Worm (Caenorhabditis elegans) whole organism, young adult: ENCODE results near the gene nasp-2.

ENCODE experiments used
- B0336.3 ChIP-seq: fragments of 200-800 bp; sonication (Bioruptor generic); IDR thresholded peaks from 2 replicates; pipeline ENCODE4 v1.3.6; 2022; ENCODE audit warnings: missing genetic modification characterization, missing compliant biosample characterization
- D2030.7 ChIP-seq: fragments of 200-800 bp; sonication (Bioruptor generic); IDR thresholded peaks from 2 replicates; pipeline ENCODE4 v1.3.6; 2022; ENCODE audit warnings: missing genetic modification reagents, missing genetic modification characterization, missing compliant biosample characterization
- F22D6.2 ChIP-seq: sonication (generic microtip); optimal IDR thresholded peaks from 2 replicates; lab custom pipeline; 2016; ENCODE audit warnings: mild to moderate bottlenecking, missing genetic modification characterization, missing compliant biosample characterization
- F33H1.4 ChIP-seq: fragments of 200-800 bp; sonication (Bioruptor generic); IDR thresholded peaks from 2 replicates; pipeline ENCODE4 v1.3.6; 2022; ENCODE audit warnings: missing genetic modification reagents, missing genetic modification characterization, missing compliant biosample characterization
- F37B4.10 ChIP-seq: fragments of 200-800 bp; sonication (Bioruptor generic); IDR thresholded peaks from 2 replicates; pipeline ENCODE4 v1.3.6; 2022; ENCODE audit warnings: missing genetic modification characterization, missing compliant biosample characterization
- F49E8.2 ChIP-seq: sonication (generic microtip); optimal IDR thresholded peaks from 3 replicates; lab custom pipeline; 2017; ENCODE audit warnings: missing genetic modification characterization, mild to moderate bottlenecking, missing compliant biosample characterization, antibody characterized with exemption, moderate library complexity; ENCODE audit not compliant: insufficient read depth
- ZK185.1 ChIP-seq: sonication (generic microtip); optimal IDR thresholded peaks from 2 replicates; lab custom pipeline; 2016; ENCODE audit warnings: mild to moderate bottlenecking, missing genetic modification characterization, missing compliant biosample characterization; ENCODE audit not compliant: poor library complexity, severe bottlenecking
- akir-1 ChIP-seq: fragments of 200-800 bp; sonication (Bioruptor generic); optimal IDR thresholded peaks from 2 replicates; lab custom pipeline; 2018; ENCODE audit warnings: mild to moderate bottlenecking, missing genetic modification characterization, moderate library complexity, missing compliant biosample characterization
- aptf-2 ChIP-seq: fragments of 200-800 bp; sonication (Bioruptor generic); conservative IDR thresholded peaks from 2 replicates; pipeline ENCODE4 v1.3.6; 2022; ENCODE audit warnings: missing genetic modification reagents, missing genetic modification characterization, missing compliant biosample characterization
- aptf-3 ChIP-seq: fragments of 200-800 bp; sonication (Bioruptor generic); IDR thresholded peaks from 2 replicates; pipeline ENCODE4 v1.3.6; 2022; ENCODE audit warnings: missing genetic modification characterization, missing compliant biosample characterization
- attf-5 ChIP-seq: fragments of 200-800 bp; sonication (Bioruptor generic); optimal IDR thresholded peaks from 2 replicates; lab custom pipeline; 2018; ENCODE audit warnings: mild to moderate bottlenecking, missing genetic modification characterization, missing compliant biosample characterization
- attf-6 ChIP-seq: fragments of 200-800 bp; sonication (Bioruptor generic); IDR thresholded peaks from 2 replicates; pipeline ENCODE4 v1.3.6; 2022; ENCODE audit warnings: missing genetic modification reagents, missing genetic modification characterization, missing compliant biosample characterization
- bed-2 ChIP-seq: fragments of 200-800 bp; sonication (Bioruptor generic); IDR thresholded peaks from 2 replicates; pipeline ENCODE4 v1.3.6; 2022; ENCODE audit warnings: missing genetic modification reagents, missing genetic modification characterization, missing compliant biosample characterization
- ceh-58 ChIP-seq: fragments of 200-800 bp; sonication (Bioruptor generic); IDR thresholded peaks from 2 replicates; pipeline ENCODE4 v1.3.6; 2022; ENCODE audit warnings: missing genetic modification characterization, missing compliant biosample characterization
- ceh-79 ChIP-seq: sonication (generic microtip); optimal IDR thresholded peaks from 2 replicates; lab custom pipeline; 2017; ENCODE audit warnings: mild to moderate bottlenecking, missing genetic modification characterization, missing compliant biosample characterization
- dox-1 ChIP-seq: fragments of 200-800 bp; sonication (Bioruptor generic); IDR thresholded peaks from 2 replicates; pipeline ENCODE4 v1.3.6; 2022; ENCODE audit warnings: missing genetic modification reagents, missing genetic modification characterization, missing compliant biosample characterization
- dpff-1 ChIP-seq: sonication (generic microtip); optimal IDR thresholded peaks from 2 replicates; lab custom pipeline; 2017; ENCODE audit warnings: mild to moderate bottlenecking, missing genetic modification characterization, missing compliant biosample characterization
- dpl-1 ChIP-seq: fragments of 150-350 bp; optimal IDR thresholded peaks from 2 replicates; lab custom pipeline; 2014; ENCODE audit warnings: missing biosample characterization, missing genetic modification reagents, missing genetic modification characterization
- egl-18 ChIP-seq: fragments of 200-800 bp; sonication (Bioruptor generic); IDR thresholded peaks from 2 replicates; pipeline ENCODE4 v1.3.6; 2022; ENCODE audit warnings: missing genetic modification reagents, missing genetic modification characterization, missing compliant biosample characterization
- hlh-12 ChIP-seq: sonication (generic microtip); optimal IDR thresholded peaks from 2 replicates; lab custom pipeline; 2016; ENCODE audit warnings: missing genetic modification characterization, missing compliant biosample characterization
- hrde-1 ChIP-seq: sonication (generic microtip); optimal IDR thresholded peaks from 2 replicates; lab custom pipeline; 2016; ENCODE audit warnings: missing genetic modification characterization, mild to moderate bottlenecking, missing compliant biosample characterization, moderate library complexity, missing genotype, missing genetic modification reagents, borderline replicate concordance
- lin-54 ChIP-seq: fragments of 200-800 bp; sonication (Bioruptor generic); optimal IDR thresholded peaks from 2 replicates; lab custom pipeline; 2018; ENCODE audit warnings: mild to moderate bottlenecking, missing genetic modification characterization, missing compliant biosample characterization
- lir-1 ChIP-seq: fragments of 200-800 bp; sonication (Bioruptor generic); conservative IDR thresholded peaks from 2 replicates; pipeline ENCODE4 v1.3.6; 2022; ENCODE audit warnings: missing genetic modification reagents, missing genetic modification characterization, missing compliant biosample characterization
- madf-10 ChIP-seq: sonication (generic microtip); optimal IDR thresholded peaks from 2 replicates; lab custom pipeline; 2016; ENCODE audit warnings: mild to moderate bottlenecking, missing genetic modification characterization, missing compliant biosample characterization
- madf-3 ChIP-seq: fragments of 200-800 bp; sonication (Bioruptor generic); IDR thresholded peaks from 2 replicates; pipeline ENCODE4 v1.3.6; 2022; ENCODE audit warnings: missing genetic modification reagents, missing genetic modification characterization, missing compliant biosample characterization
- nhr-90 ChIP-seq: sonication (generic microtip); optimal IDR thresholded peaks from 2 replicates; lab custom pipeline; 2016; ENCODE audit warnings: missing genotype, mild to moderate bottlenecking, missing genetic modification characterization, missing compliant biosample characterization
- pbrm-1 ChIP-seq: fragments of 200-800 bp; sonication (Bioruptor generic); IDR thresholded peaks from 2 replicates; pipeline ENCODE4 v1.3.6; 2022; ENCODE audit warnings: missing genetic modification reagents, missing genetic modification characterization, missing compliant biosample characterization
- sea-2 ChIP-seq: fragments of 200-800 bp; sonication (Bioruptor generic); IDR thresholded peaks from 2 replicates; pipeline ENCODE4 v1.3.6; 2022; ENCODE audit warnings: missing genetic modification characterization, missing compliant biosample characterization
- snpc-1.1 ChIP-seq: sonication (generic microtip); optimal IDR thresholded peaks from 2 replicates; lab custom pipeline; 2017; ENCODE audit warnings: missing genetic modification characterization, mild to moderate bottlenecking, missing compliant biosample characterization, antibody characterized with exemption, moderate library complexity, missing genotype, missing genetic modification reagents; ENCODE audit not compliant: insufficient read depth
- snpc-4 ChIP-seq, 5 experiments: fragments of 150-350 bp in 1 of 5; sonication (generic microtip) in 4 of 5; optimal IDR thresholded peaks; 2 replicates each; lab custom pipeline; 2014 to 2018; ENCODE audit warnings: missing genetic modification characterization in 5 of 5, missing biosample characterization in 3 of 5, antibody characterized with exemption in 2 of 5, mild to moderate bottlenecking in 2 of 5, missing compliant biosample characterization in 2 of 5, missing genotype in 2 of 5, moderate library complexity in 2 of 5, missing genetic modification reagents in 1 of 5
- zim-3 ChIP-seq: sonication (generic microtip); optimal IDR thresholded peaks from 2 replicates; lab custom pipeline; 2017; ENCODE audit warnings: mild to moderate bottlenecking, missing genetic modification characterization, moderate library complexity, missing compliant biosample characterization
- ztf-28 ChIP-seq: fragments of 200-800 bp; sonication (Bioruptor generic); IDR thresholded peaks from 2 replicates; pipeline ENCODE4 v1.3.6; 2022; ENCODE audit warnings: missing genetic modification reagents, missing genetic modification characterization, missing compliant biosample characterization

nasp-2 gene

ce11 chrV:13345867-13346328 is 33.8 kb upstream of the nasp-2 start, which contains the start of gene twk-43:
TSS of gene twk-43 (plus strand) at chrV:13346278.
- TF ChIP-seq snpc-4 (GFP tag; optimal IDR thresholded peaks at IDR 0.05; lab: Kevin White, UChicago) = no peak
- TF ChIP-seq snpc-4 (tag; optimal IDR thresholded peaks at IDR 0.05; lab: Kevin White, UChicago) = no peak
- no peak for TF ChIP-seq ztf-28
- no peak for TF ChIP-seq ceh-79 (tag; lab: Kevin White, UChicago)
- TF ChIP-seq B0336.3 (GFP tag; lab: Robert Waterston, UW) = no peak

- TF ChIP-seq D2030.7 (GFP tag; lab: Robert Waterston, UW) (no peak), F49E8.2 (no peak), F37B4.10 (GFP tag; lab: Robert Waterston, UW) (no peak), lin-54 (no peak), B0336.3 (GFP tag; lab: Robert Waterston, UW) (no peak), madf-10 (tag; lab: Kevin White, UChicago) (no peak), bed-2 (GFP tag; lab: Robert Waterston, UW) (no peak), aptf-2 (GFP tag; lab: Robert Waterston, UW) (no peak)
These were observed 30.2 kb upstream of the nasp-2 start for ce11 chrV:13342235-13342634.

DNA sequence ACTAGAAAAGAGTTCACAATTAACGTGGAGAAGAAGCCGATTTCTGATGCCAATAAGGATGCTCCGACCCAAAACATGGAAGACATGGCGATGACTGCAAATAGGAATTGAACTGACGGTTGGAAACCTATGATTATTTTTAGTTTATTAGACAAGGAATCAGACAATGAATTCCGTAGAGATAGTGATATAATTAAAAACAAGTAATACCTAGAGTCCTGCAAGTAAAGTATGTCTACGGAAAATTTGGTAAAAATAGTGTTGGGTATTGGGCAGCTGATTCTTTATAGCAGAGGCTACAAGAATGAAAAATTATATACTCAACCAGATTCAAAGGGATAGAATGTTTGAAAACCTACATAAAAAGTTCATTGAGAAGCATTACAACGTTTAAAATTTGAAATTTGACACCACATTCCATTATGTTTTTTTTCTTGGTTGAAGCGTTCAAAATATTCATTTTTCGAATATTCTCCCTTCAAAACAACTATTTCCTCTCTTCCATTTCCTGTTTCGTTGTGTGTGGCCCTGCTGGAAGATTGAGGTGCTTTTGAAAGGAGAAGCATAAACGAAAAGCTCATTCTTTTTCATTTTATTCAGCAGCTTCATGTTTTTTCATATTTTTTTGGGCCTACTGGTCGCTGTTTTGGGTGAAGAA is 27.7 kb upstream of the nasp-2 start, which contains the start of the genes str-4 and lgc-48:
Gene str-4, minus strand, starts transcription at position 101 of the 658 bp plus-strand sequence.
Gene lgc-48, plus strand, starts transcription at position 608 of the 658 bp plus-strand sequence.
- no peak for TF ChIP-seq hrde-1
- no peak for TF ChIP-seq dpl-1 (GFP tag; lab: Kevin White, UChicago)
- no peak for TF ChIP-seq akir-1 (GFP tag; lab: Kevin White, UChicago)
- no peak for TF ChIP-seq sea-2 (GFP tag; lab: Robert Waterston, UW)
- TF ChIP-seq F22D6.2 (tag; lab: Kevin White, UChicago) = no peak
- no peak for TF ChIP-seq ceh-58 (GFP tag; lab: Robert Waterston, UW)
- TF ChIP-seq lin-54 = no peak
- no peak for TF ChIP-seq nhr-90 (tag; lab: Kevin White, UChicago)
- no peak for TF ChIP-seq madf-3 (GFP tag; lab: Robert Waterston, UW)
- no peak for TF ChIP-seq dox-1 (GFP tag; lab: Robert Waterston, UW)

- no peak for TF ChIP-seq ZK185.1 (tag; lab: Kevin White, UChicago)
- no peak for TF ChIP-seq attf-6 (GFP tag; lab: Robert Waterston, UW)
- no peak for TF ChIP-seq lir-1
- no peak for TF ChIP-seq aptf-3 (GFP tag; lab: Robert Waterston, UW)
- TF ChIP-seq hrde-1 = no peak
- no peak for TF ChIP-seq egl-18 (GFP tag; lab: Robert Waterston, UW)
- no peak for TF ChIP-seq F33H1.4
- TF ChIP-seq, all 124 proteins: peak for 0
These were observed 26.0 kb upstream of the nasp-2 start for ce11 chrV:13338037-13338436.

- no peak for TF ChIP-seq dpff-1 (tag; lab: Kevin White, UChicago)
- TF ChIP-seq nhr-90 (tag; lab: Kevin White, UChicago) = no peak
- TF ChIP-seq aptf-3 (GFP tag; lab: Robert Waterston, UW) = no peak
These were observed 23.9 kb upstream of the nasp-2 start, which contains the start of gene C50B6.9 for ce11 chrV:13335883-13336419. TSS of gene C50B6.9 (plus strand) at chrV:13336369.

DNA sequence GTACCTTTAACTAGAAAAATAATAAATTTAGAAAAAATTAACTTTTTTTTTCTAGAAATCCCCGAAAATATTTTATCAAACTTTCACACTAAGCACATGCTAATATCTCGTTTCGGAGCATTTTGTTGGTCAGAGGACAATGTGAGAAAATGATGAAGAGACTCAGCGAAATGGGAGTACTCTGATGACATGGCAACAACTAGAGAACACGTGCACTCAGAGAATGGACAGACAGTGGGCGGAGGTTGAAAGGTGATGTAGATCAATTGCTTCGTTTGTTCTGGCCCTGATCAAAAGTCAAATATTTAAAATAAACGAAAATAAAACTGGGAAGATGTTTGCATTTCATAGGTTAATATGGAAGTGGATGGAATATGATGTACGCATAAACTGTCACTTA is 22.4 kb upstream of the nasp-2 start:
- TF ChIP-seq snpc-1.1 (tag; lab: Kevin White, UChicago) = no peak
- no peak for TF ChIP-seq ceh-58 (GFP tag; lab: Robert Waterston, UW)
- TF ChIP-seq hlh-12 (tag; lab: Kevin White, UChicago) = no peak
- no peak for TF ChIP-seq D2030.7 (GFP tag; lab: Robert Waterston, UW)
- TF ChIP-seq pbrm-1 (GFP tag; lab: Robert Waterston, UW) = no peak
- TF ChIP-seq hrde-1 = no peak
- TF ChIP-seq B0336.3 (GFP tag; lab: Robert Waterston, UW) = no peak
- no peak for TF ChIP-seq attf-5 (GFP tag; lab: Kevin White, UChicago)
- TF ChIP-seq bed-2 (GFP tag; lab: Robert Waterston, UW) = no peak
- TF ChIP-seq zim-3 (tag; lab: Kevin White, UChicago) = no peak
